1 fruit fly cellular context compared by ENCODE assay signal in genomic region chrX:6677826-6678489, dm6.
TF ChIP-seq lines count a peak whose summit lies in the region.

Gene Fum1, plus strand, starts transcription at chrX:6678424.

TF ChIP-seq in whole organism, embryonic, 481 proteins besides CTCF, POLR2A, EP300 and RAD21 (continued from another document):
- TF ChIP-seq CG17802 (tag; optimal IDR thresholded peaks at IDR 0.05; lab: Kevin White, UChicago), result no peak
- TF ChIP-seq BEAF-32 (GFP tag; optimal IDR thresholded peaks at IDR 0.05; lab: Kevin White, UChicago), result peak; percentile 92
- peak; percentile 16 for TF ChIP-seq CG12155 (GFP tag; optimal IDR thresholded peaks at IDR 0.05; lab: Kevin White, UChicago)
- TF ChIP-seq CG6654 (GFP tag; optimal IDR thresholded peaks at IDR 0.05; lab: Kevin White, UChicago), result no peak
- TF ChIP-seq fd64A (GFP tag; optimal IDR thresholded peaks at IDR 0.05; lab: Kevin White, UChicago), result no peak
- TF ChIP-seq wdn (GFP tag; IDR thresholded peaks at IDR 0.05; lab: Robert Waterston, UW), result no peak
- TF ChIP-seq gfzf (GFP tag; optimal IDR thresholded peaks at IDR 0.05; lab: Kevin White, UChicago), result peak; percentile 31
- TF ChIP-seq CG8924 (tag; optimal IDR thresholded peaks at IDR 0.05; lab: Kevin White, UChicago), result peak; percentile 34
- peak; percentile 69 for TF ChIP-seq trem (tag; optimal IDR thresholded peaks at IDR 0.05; lab: Kevin White, UChicago)
- TF ChIP-seq CG18262 (tag; optimal IDR thresholded peaks at IDR 0.05; lab: Kevin White, UChicago), result peak; percentile 7
- peak; percentile 44 for TF ChIP-seq CG12659 (GFP tag; optimal IDR thresholded peaks at IDR 0.05; lab: Kevin White, UChicago)
- TF ChIP-seq HLH4C (GFP tag; IDR thresholded peaks at IDR 0.05; lab: Robert Waterston, UW; ENCODE audit: partially characterized antibody), result peak; percentile 92
- no peak for TF ChIP-seq Antp (GFP tag; optimal IDR thresholded peaks at IDR 0.05; lab: Kevin White, UChicago)
- no peak for TF ChIP-seq CG7745 (tag; optimal IDR thresholded peaks at IDR 0.05; lab: Kevin White, UChicago)
- TF ChIP-seq stc (GFP tag; IDR thresholded peaks at IDR 0.05; lab: Robert Waterston, UW), result no peak
- TF ChIP-seq wek (GFP tag; optimal IDR thresholded peaks at IDR 0.05; lab: Kevin White, UChicago), result no peak
- TF ChIP-seq H15 (GFP tag; IDR thresholded peaks at IDR 0.05; lab: Robert Waterston, UW), result no peak
- peak in 1 of 3 experiments; percentile 57 for TF ChIP-seq Stat92E (GFP tag; optimal IDR thresholded peaks at IDR 0.05; lab: Kevin White, UChicago)
- no peak for TF ChIP-seq CG11456 (GFP tag; IDR thresholded peaks at IDR 0.05; lab: Robert Waterston, UW)
- no peak for TF ChIP-seq org-1 (GFP tag; optimal IDR thresholded peaks at IDR 0.05; lab: Kevin White, UChicago)
- TF ChIP-seq NfI (GFP tag; optimal IDR thresholded peaks at IDR 0.05; lab: Kevin White, UChicago), result peak; percentile 37
- no peak for TF ChIP-seq Camta (GFP tag; optimal IDR thresholded peaks at IDR 0.05; lab: Kevin White, UChicago)
- TF ChIP-seq CG10267 (tag; optimal IDR thresholded peaks at IDR 0.05; lab: Kevin White, UChicago), result peak; percentile 44
- TF ChIP-seq CG30020 (tag; optimal IDR thresholded peaks at IDR 0.05; lab: Kevin White, UChicago), result peak; percentile 18
- TF ChIP-seq pita (GFP tag; optimal IDR thresholded peaks at IDR 0.05; lab: Kevin White, UChicago), result no peak
- no peak for TF ChIP-seq CG34422 (GFP tag; IDR thresholded peaks at IDR 0.05; lab: Robert Waterston, UW)
- TF ChIP-seq CG30403 (GFP tag; optimal IDR thresholded peaks at IDR 0.05; lab: Kevin White, UChicago), result peak; percentile 30
- TF ChIP-seq Lim3 (GFP tag; IDR thresholded peaks at IDR 0.05; lab: Robert Waterston, UW), result no peak
- TF ChIP-seq CG11247 (GFP tag; IDR thresholded peaks at IDR 0.05; lab: Robert Waterston, UW), result no peak
- TF ChIP-seq CG13624 (GFP tag; optimal IDR thresholded peaks at IDR 0.05; lab: Kevin White, UChicago), result peak; percentile 20
- peak; percentile 95 for TF ChIP-seq sna (GFP tag; IDR thresholded peaks at IDR 0.05; lab: Robert Waterston, UW; ENCODE audit: partially characterized antibody)
- no peak for TF ChIP-seq ind (GFP tag; optimal IDR thresholded peaks at IDR 0.05; lab: Kevin White, UChicago)
- TF ChIP-seq Asciz (GFP tag; optimal IDR thresholded peaks at IDR 0.05; lab: Kevin White, UChicago), result no peak
- TF ChIP-seq tin (GFP tag; optimal IDR thresholded peaks at IDR 0.05; lab: Kevin White, UChicago), result no peak
- no peak for TF ChIP-seq E2f1 (GFP tag; IDR thresholded peaks at IDR 0.05; lab: Robert Waterston, UW)
- peak; percentile 41 for TF ChIP-seq lilli (GFP tag; optimal IDR thresholded peaks at IDR 0.05; lab: Kevin White, UChicago)
- TF ChIP-seq ci (GFP tag; IDR thresholded peaks at IDR 0.05; lab: Robert Waterston, UW), result no peak
- no peak for TF ChIP-seq en (GFP tag; optimal IDR thresholded peaks at IDR 0.05; lab: Kevin White, UChicago)
- peak; percentile 4 for TF ChIP-seq CG4424 (GFP tag; optimal IDR thresholded peaks at IDR 0.05; lab: Kevin White, UChicago)
- TF ChIP-seq sima (GFP tag; optimal IDR thresholded peaks at IDR 0.05; lab: Kevin White, UChicago), result no peak
- peak in 1 of 2 experiments; percentile 81 for TF ChIP-seq Pdp1 (GFP tag; optimal IDR thresholded peaks at IDR 0.05; lab: Kevin White, UChicago)
- TF ChIP-seq HHEX (GFP tag; optimal IDR thresholded peaks at IDR 0.05; lab: Kevin White, UChicago), result no peak
- TF ChIP-seq Sin3A (optimal IDR thresholded peaks at IDR 0.05; lab: Kevin White, UChicago), result peak; percentile 91
- peak; percentile 61 for TF ChIP-seq dm (GFP tag; optimal IDR thresholded peaks at IDR 0.05; lab: Kevin White, UChicago)
- TF ChIP-seq Poxn (GFP tag; IDR thresholded peaks at IDR 0.05; lab: Robert Waterston, UW), result no peak
- TF ChIP-seq CG3163 (GFP tag; optimal IDR thresholded peaks at IDR 0.05; lab: Kevin White, UChicago), result no peak
- peak; percentile 65 to 92 for TF ChIP-seq crp (GFP tag; optimal IDR thresholded peaks at IDR 0.05; lab: Kevin White, UChicago)
- peak; percentile 85 for TF ChIP-seq hbn (GFP tag; IDR thresholded peaks at IDR 0.05; lab: Robert Waterston, UW; ENCODE audit: partially characterized antibody)
- peak; percentile 10 for TF ChIP-seq CG17829 (tag; optimal IDR thresholded peaks at IDR 0.05; lab: Kevin White, UChicago)
- no peak for TF ChIP-seq Sry-β (GFP tag; optimal IDR thresholded peaks at IDR 0.05; lab: Kevin White, UChicago)
- TF ChIP-seq vnd (GFP tag; IDR thresholded peaks at IDR 0.05; lab: Robert Waterston, UW; ENCODE audit: partially characterized antibody), result peak; percentile 89
- TF ChIP-seq CG14710 (tag; optimal IDR thresholded peaks at IDR 0.05; lab: Kevin White, UChicago), result peak; percentile 74
- TF ChIP-seq CG11560 (tag; IDR thresholded peaks at IDR 0.05; lab: Robert Waterston, UW), result 0 out of 3 replicates have a peak, but pooled peaks have one; percentile 11
- TF ChIP-seq gcm (GFP tag; optimal IDR thresholded peaks at IDR 0.05; lab: Kevin White, UChicago), result no peak
- peak; percentile 64; the same call in 2 of the 3 replicates for TF ChIP-seq zen2 (GFP tag; IDR thresholded peaks at IDR 0.05; lab: Robert Waterston, UW; ENCODE audit: partially characterized antibody)
- TF ChIP-seq CG17612 (GFP tag; IDR thresholded peaks at IDR 0.05; lab: Robert Waterston, UW), result no peak
- TF ChIP-seq dimm (GFP tag; IDR thresholded peaks at IDR 0.05; lab: Robert Waterston, UW), result no peak
- TF ChIP-seq eve (GFP tag; optimal IDR thresholded peaks at IDR 0.05; lab: Kevin White, UChicago), result no peak
- no peak for TF ChIP-seq danr (GFP tag; IDR thresholded peaks at IDR 0.05; lab: Robert Waterston, UW)
- peak; percentile 97 for TF ChIP-seq CG2116 (GFP tag; optimal IDR thresholded peaks at IDR 0.05; lab: Kevin White, UChicago)
- TF ChIP-seq CG17385 (GFP tag; optimal IDR thresholded peaks at IDR 0.05; lab: Kevin White, UChicago), result no peak
- no peak for TF ChIP-seq unpg (GFP tag; optimal IDR thresholded peaks at IDR 0.05; lab: Kevin White, UChicago)
- no peak for TF ChIP-seq CG15601 (tag; optimal IDR thresholded peaks at IDR 0.05; lab: Kevin White, UChicago)
- no peak for TF ChIP-seq CG33213 (GFP tag; optimal IDR thresholded peaks at IDR 0.05; lab: Kevin White, UChicago)
- no peak for TF ChIP-seq rib (GFP tag; IDR thresholded peaks at IDR 0.05; lab: Robert Waterston, UW)
- no peak for TF ChIP-seq CG31388 (GFP tag; optimal IDR thresholded peaks at IDR 0.05; lab: Kevin White, UChicago)
- no peak for TF ChIP-seq so (GFP tag; IDR thresholded peaks at IDR 0.05; lab: Robert Waterston, UW)
- TF ChIP-seq CG17186 (GFP tag; optimal IDR thresholded peaks at IDR 0.05; lab: Kevin White, UChicago), result peak; percentile 41
- peak; percentile 84 for TF ChIP-seq bbx (GFP tag; IDR thresholded peaks at IDR 0.05; lab: Robert Waterston, UW; ENCODE audit: partially characterized antibody)
- no peak for TF ChIP-seq schlank (tag; optimal IDR thresholded peaks at IDR 0.05; lab: Kevin White, UChicago)
- TF ChIP-seq Mad (GFP tag; optimal IDR thresholded peaks at IDR 0.05; lab: Kevin White, UChicago), result no peak
- TF ChIP-seq tx (GFP tag; optimal IDR thresholded peaks at IDR 0.05; lab: Kevin White, UChicago), result no peak
- TF ChIP-seq cwo (GFP tag; optimal IDR thresholded peaks at IDR 0.05; lab: Kevin White, UChicago), result no peak
- TF ChIP-seq CG6765 (GFP tag; optimal IDR thresholded peaks at IDR 0.05; lab: Kevin White, UChicago), result no peak
- TF ChIP-seq ATbp (GFP tag; optimal IDR thresholded peaks at IDR 0.05; lab: Kevin White, UChicago), result no peak
- TF ChIP-seq nmo (GFP tag; optimal IDR thresholded peaks at IDR 0.05; lab: Kevin White, UChicago), result peak; percentile 49
- peak; percentile 19 for TF ChIP-seq PHDP (tag; optimal IDR thresholded peaks at IDR 0.05; lab: Kevin White, UChicago)
- no peak for TF ChIP-seq CG18599 (GFP tag; optimal IDR thresholded peaks at IDR 0.05; lab: Kevin White, UChicago)
- no peak for TF ChIP-seq D (optimal IDR thresholded peaks at IDR 0.05; lab: Kevin White, UChicago)
- no peak for TF ChIP-seq D (GFP tag; optimal IDR thresholded peaks at IDR 0.05; lab: Kevin White, UChicago)
- no peak for TF ChIP-seq Fer2 (tag; optimal IDR thresholded peaks at IDR 0.05; lab: Kevin White, UChicago)
- no peak for TF ChIP-seq Blimp-1 (GFP tag; optimal IDR thresholded peaks at IDR 0.05; lab: Kevin White, UChicago)
- TF ChIP-seq CG34376 (GFP tag; optimal IDR thresholded peaks at IDR 0.05; lab: Kevin White, UChicago), result peak; percentile 40
- TF ChIP-seq corto (GFP tag; optimal IDR thresholded peaks at IDR 0.05; lab: Kevin White, UChicago), result no peak
- peak; percentile 40 for TF ChIP-seq CG13894 (tag; optimal IDR thresholded peaks at IDR 0.05; lab: Kevin White, UChicago)
- TF ChIP-seq CG7987 (GFP tag; optimal IDR thresholded peaks at IDR 0.05; lab: Kevin White, UChicago), result no peak
- TF ChIP-seq CG12744 (GFP tag; optimal IDR thresholded peaks at IDR 0.05; lab: Kevin White, UChicago), result no peak
- TF ChIP-seq Hr78 (GFP tag; optimal IDR thresholded peaks at IDR 0.05; lab: Kevin White, UChicago), result no peak
- no peak for TF ChIP-seq ac (GFP tag; optimal IDR thresholded peaks at IDR 0.05; lab: Kevin White, UChicago)
- TF ChIP-seq CG8089 (GFP tag; optimal IDR thresholded peaks at IDR 0.05; lab: Kevin White, UChicago), result no peak
- TF ChIP-seq MTF-1 (GFP tag; optimal IDR thresholded peaks at IDR 0.05; lab: Kevin White, UChicago; ENCODE audit: borderline replicate concordance), result no peak
- no peak for TF ChIP-seq CG11696 (GFP tag; IDR thresholded peaks at IDR 0.05; lab: Robert Waterston, UW)
- TF ChIP-seq Scr (GFP tag; IDR thresholded peaks at IDR 0.05; lab: Robert Waterston, UW; ENCODE audit: partially characterized antibody), result peak; percentile 95
- TF ChIP-seq cg (GFP tag; optimal IDR thresholded peaks at IDR 0.05; lab: Kevin White, UChicago), result no peak
- peak; percentile 98 for TF ChIP-seq CG4360 (GFP tag; IDR thresholded peaks at IDR 0.05; lab: Robert Waterston, UW)
- peak; percentile 53 for TF ChIP-seq gro (GFP tag; optimal IDR thresholded peaks at IDR 0.05; lab: Kevin White, UChicago)
- no peak for TF ChIP-seq D19A (tag; optimal IDR thresholded peaks at IDR 0.05; lab: Kevin White, UChicago)
- peak; percentile 14 for TF ChIP-seq CG3281 (GFP tag; optimal IDR thresholded peaks at IDR 0.05; lab: Kevin White, UChicago)
- TF ChIP-seq Drgx (GFP tag; IDR thresholded peaks at IDR 0.05; lab: Robert Waterston, UW), result no peak
- TF ChIP-seq CG10321 (GFP tag; IDR thresholded peaks at IDR 0.05; lab: Robert Waterston, UW), result no peak
- TF ChIP-seq CG10209 (GFP tag; optimal IDR thresholded peaks at IDR 0.05; lab: Kevin White, UChicago), result no peak
- no peak for TF ChIP-seq chn (GFP tag; optimal IDR thresholded peaks at IDR 0.05; lab: Kevin White, UChicago)
- TF ChIP-seq Med (GFP tag; lab: Kevin White, UChicago), result peak; percentile 45
- no peak for TF ChIP-seq pb (GFP tag; optimal IDR thresholded peaks at IDR 0.05; lab: Kevin White, UChicago)
- TF ChIP-seq CG9932 (GFP tag; IDR thresholded peaks at IDR 0.05; lab: Robert Waterston, UW), result peak; percentile 37; the same call in 1 of the 2 replicates
- no peak for TF ChIP-seq CG7357 (GFP tag; IDR thresholded peaks at IDR 0.05; lab: Robert Waterston, UW)
- no peak for TF ChIP-seq CG11085 (GFP tag; IDR thresholded peaks at IDR 0.05; lab: Robert Waterston, UW)
- TF ChIP-seq CG3995 (GFP tag; optimal IDR thresholded peaks at IDR 0.05; lab: Kevin White, UChicago), result peak; percentile 36
